Fruit fly (Drosophila melanogaster) Kc167 (cell line): Measurements from ENCODE around the gene CG2233.

Experiments used
- Sin3A ChIP-seq: fragments of >200 bp; optimal IDR thresholded peaks from 2 replicates; lab custom pipeline; 2018; ENCODE audit warnings: missing external identifiers
- h ChIP-seq: fragments of >200 bp; optimal IDR thresholded peaks from 3 replicates; lab custom pipeline; 2018; ENCODE audit warnings: missing external identifiers
- insv ChIP-seq: fragments of >200 bp; optimal IDR thresholded peaks from 3 replicates; lab custom pipeline; 2018; ENCODE audit warnings: missing external identifiers
- psq ChIP-seq: fragments of >200 bp; optimal IDR thresholded peaks from 2 replicates; lab custom pipeline; 2017; ENCODE audit warnings: missing external identifiers

DNA sequence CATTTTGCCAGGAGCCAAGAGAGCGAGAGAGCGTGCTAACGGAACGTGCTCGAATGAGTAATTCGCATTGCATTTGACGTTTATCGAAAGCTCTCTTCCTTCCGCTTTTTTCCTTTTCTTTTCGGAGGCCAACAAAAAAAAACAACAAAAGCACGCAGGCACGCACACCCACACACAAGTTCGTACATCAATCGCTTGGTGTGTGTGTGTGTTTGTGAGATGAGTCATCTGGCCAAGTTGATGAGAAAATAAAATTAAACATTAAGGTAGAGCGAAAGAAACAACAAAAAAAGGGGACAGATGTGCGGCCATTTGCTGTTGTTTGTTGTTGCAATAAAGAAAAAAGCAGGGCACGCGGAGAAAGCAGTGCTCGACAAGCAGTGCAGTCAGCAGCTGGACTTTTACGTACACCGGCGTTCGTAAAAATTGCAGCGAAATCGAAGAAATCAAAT is 25.9 kb upstream of the CG2233 start:
- no peak for TF ChIP-seq insv (lab: Kevin White, UChicago)
- TF ChIP-seq psq (lab: Kevin White, UChicago) = no peak
- TF ChIP-seq h = no peak
- TF ChIP-seq Sin3A (lab: Kevin White, UChicago) = no peak
